Worm (Caenorhabditis elegans) whole organism, L1 larva: Measurements from ENCODE around the gene F07A11.5.

Experiments
- C04F5.9 ChIP-seq: sonication (generic microtip); optimal IDR thresholded peaks from 2 replicates; lab custom pipeline; 2016; ENCODE audit warnings: missing genetic modification characterization, missing compliant biosample characterization
- C16A3.4 ChIP-seq: fragments of 150-350 bp; optimal IDR thresholded peaks from 2 replicates; lab custom pipeline; 2014; ENCODE audit warnings: missing biosample characterization, missing genetic modification characterization
- F16B12.6 ChIP-seq: fragments of 150-350 bp; optimal IDR thresholded peaks from 2 replicates; lab custom pipeline; 2014; ENCODE audit warnings: missing biosample characterization, missing genetic modification characterization
- Y116A8C.19 ChIP-seq: sonication (generic microtip); optimal IDR thresholded peaks from 2 replicates; lab custom pipeline; 2016; ENCODE audit warnings: missing compliant biosample characterization, missing genetic modification characterization, borderline replicate concordance
- aha-1 ChIP-seq: fragments of 150-350 bp; optimal IDR thresholded peaks from 2 replicates; lab custom pipeline; 2014; ENCODE audit warnings: missing biosample characterization, missing genetic modification characterization
- alr-1 ChIP-seq: fragments of 200-800 bp; sonication (Bioruptor generic); optimal IDR thresholded peaks from 2 replicates; lab custom pipeline; 2018; ENCODE audit warnings: borderline replicate concordance, mild to moderate bottlenecking, missing genetic modification characterization, missing compliant biosample characterization
- aly-2 ChIP-seq: fragments of 150-350 bp; optimal IDR thresholded peaks from 2 replicates; lab custom pipeline; 2014; ENCODE audit warnings: missing biosample characterization, missing genetic modification characterization
- ama-1 ChIP-seq: fragments of 150-350 bp; optimal IDR thresholded peaks from 2 replicates; lab custom pipeline; 2014
- blmp-1 ChIP-seq: fragments of 150-350 bp; optimal IDR thresholded peaks from 2 replicates; lab custom pipeline; 2014; ENCODE audit warnings: missing biosample characterization, missing genetic modification characterization
- ceh-8 ChIP-seq: fragments of 200-800 bp; sonication (Bioruptor generic); optimal IDR thresholded peaks from 2 replicates; lab custom pipeline; 2018; ENCODE audit warnings: mild to moderate bottlenecking, missing genetic modification characterization, moderate library complexity, missing compliant biosample characterization
- ceh-82 ChIP-seq, 3 experiments: fragments of 150-350 bp in 1 of 3; sonication (generic microtip) in 2 of 3; optimal IDR thresholded peaks; 2 replicates each; lab custom pipeline; 2014 to 2017; ENCODE audit warnings: missing biosample characterization in 3 of 3, missing genetic modification characterization in 3 of 3
- ceh-90 ChIP-seq: sonication (generic microtip); optimal IDR thresholded peaks from 2 replicates; lab custom pipeline; 2016; ENCODE audit warnings: missing genetic modification characterization, missing compliant biosample characterization
- dpl-1 ChIP-seq, 3 experiments: fragments of 150-350 bp in 2 of 3; sonication (generic microtip) in 1 of 3; optimal IDR thresholded peaks; 2 replicates each; lab custom pipeline; 2014 to 2017; ENCODE audit warnings: missing biosample characterization in 3 of 3, missing genetic modification characterization in 3 of 3, missing genetic modification reagents in 3 of 3
- dsc-1 ChIP-seq: sonication (generic microtip); optimal IDR thresholded peaks from 2 replicates; lab custom pipeline; 2016; ENCODE audit warnings: mild to moderate bottlenecking, missing genetic modification characterization, missing compliant biosample characterization
- efl-1 ChIP-seq, 4 experiments: fragments of 150-350 bp; optimal IDR thresholded peaks in 3 of 4; peaks in 1 of 4; 1 replicate in 1 of 4; 2 replicates in 3 of 4; lab custom pipeline; 2014; ENCODE audit warnings: missing biosample characterization in 2 of 4, missing genetic modification characterization in 2 of 4, missing genetic modification reagents in 2 of 4
- efl-3 ChIP-seq: fragments of 200-800 bp; sonication (Bioruptor generic); optimal IDR thresholded peaks from 2 replicates; lab custom pipeline; 2018; ENCODE audit warnings: mild to moderate bottlenecking, missing genetic modification characterization, missing compliant biosample characterization
- egl-27 ChIP-seq, 2 experiments: fragments of 150-350 bp in 1 of 2; sonication (generic microtip); optimal IDR thresholded peaks; 3 replicates each; lab custom pipeline; 2017 to 2018; ENCODE audit warnings: missing biosample characterization in 2 of 2, missing genetic modification characterization in 2 of 2, missing genetic modification reagents in 2 of 2
- elt-2 ChIP-seq: sonication (generic microtip); optimal IDR thresholded peaks from 2 replicates; lab custom pipeline; 2016; ENCODE audit warnings: missing genetic modification characterization, mild to moderate bottlenecking, inconsistent platforms, missing compliant biosample characterization, missing genetic modification reagents
- ets-5 ChIP-seq: fragments of 200-800 bp; sonication (Bioruptor generic); IDR thresholded peaks from 2 replicates; pipeline ENCODE4 v1.3.6; 2022; ENCODE audit warnings: missing genetic modification characterization, missing compliant biosample characterization
- fkh-4 ChIP-seq: sonication (generic microtip); optimal IDR thresholded peaks from 2 replicates; lab custom pipeline; 2016; ENCODE audit warnings: missing compliant biosample characterization, missing genetic modification characterization, borderline replicate concordance
- fkh-8 ChIP-seq: sonication (generic microtip); optimal IDR thresholded peaks from 2 replicates; lab custom pipeline; 2016; ENCODE audit warnings: mild to moderate bottlenecking, missing genetic modification characterization, missing compliant biosample characterization
- hpl-2 ChIP-seq: fragments of 150-350 bp; optimal IDR thresholded peaks from 2 replicates; lab custom pipeline; 2014; ENCODE audit warnings: missing biosample characterization, missing genetic modification reagents, missing genetic modification characterization
- isw-1 ChIP-seq: fragments of 200-800 bp; sonication (Bioruptor generic); IDR thresholded peaks from 2 replicates; pipeline ENCODE4 v1.3.6; 2022; ENCODE audit warnings: missing genetic modification characterization, missing compliant biosample characterization
- lin-14 ChIP-seq: fragments of 200-800 bp; sonication (Bioruptor generic); optimal IDR thresholded peaks from 2 replicates; lab custom pipeline; 2018; ENCODE audit warnings: mild to moderate bottlenecking, missing genetic modification characterization, moderate library complexity, missing compliant biosample characterization
- lin-15B ChIP-seq: fragments of 150-350 bp; sonication (generic microtip); optimal IDR thresholded peaks from 3 replicates; lab custom pipeline; 2014; ENCODE audit warnings: missing biosample characterization, missing genetic modification characterization
- lin-35 ChIP-seq, 2 experiments: fragments of 150-350 bp; optimal IDR thresholded peaks; 2 replicates each; lab custom pipeline; 2014; ENCODE audit warnings: missing biosample characterization in 2 of 2, missing genetic modification characterization in 2 of 2, missing genetic modification reagents in 2 of 2
- lin-39 ChIP-seq: fragments of 150-350 bp; optimal IDR thresholded peaks from 2 replicates; lab custom pipeline; 2014; ENCODE audit warnings: missing biosample characterization, missing genetic modification reagents, missing genetic modification characterization
- lir-3 ChIP-seq: sonication (generic microtip); optimal IDR thresholded peaks from 2 replicates; lab custom pipeline; 2016; ENCODE audit warnings: mild to moderate bottlenecking, missing genetic modification characterization, moderate library complexity, missing compliant biosample characterization; ENCODE audit not compliant: poor library complexity
- lsy-2 ChIP-seq, 2 experiments: fragments of 150-350 bp; optimal IDR thresholded peaks; 2 replicates each; lab custom pipeline; 2014; ENCODE audit warnings: missing biosample characterization in 2 of 2, missing genetic modification characterization in 2 of 2
- mab-9 ChIP-seq: fragments of 200-800 bp; sonication (Bioruptor generic); IDR thresholded peaks from 2 replicates; pipeline ENCODE4 v1.3.6; 2022; ENCODE audit warnings: missing genetic modification reagents, missing genetic modification characterization, missing compliant biosample characterization
- mdl-1 ChIP-seq, 2 experiments: fragments of 150-350 bp; optimal IDR thresholded peaks; 2 replicates each; lab custom pipeline; 2014 to 2017; ENCODE audit warnings: missing biosample characterization in 2 of 2, missing genetic modification characterization in 2 of 2, inconsistent platforms in 1 of 2
- mep-1 ChIP-seq: fragments of 150-350 bp; optimal IDR thresholded peaks from 2 replicates; lab custom pipeline; 2014; ENCODE audit warnings: missing biosample characterization, missing genetic modification characterization
- nhr-71 ChIP-seq: sonication (generic microtip); optimal IDR thresholded peaks from 2 replicates; lab custom pipeline; 2016; ENCODE audit warnings: mild to moderate bottlenecking, missing genetic modification characterization, moderate library complexity, missing compliant biosample characterization
- nhr-84 ChIP-seq: sonication (generic microtip); optimal IDR thresholded peaks from 2 replicates; lab custom pipeline; 2017; ENCODE audit warnings: missing biosample characterization, missing genetic modification characterization
- nhr-85 ChIP-seq: sonication (generic microtip); peaks from one replicate; lab custom pipeline; 2016; ENCODE audit warnings: missing genetic modification characterization, inconsistent platforms, missing compliant biosample characterization
- pag-3 ChIP-seq: sonication (generic microtip); optimal IDR thresholded peaks from 2 replicates; lab custom pipeline; 2017; ENCODE audit warnings: missing genetic modification characterization, mild to moderate bottlenecking, missing compliant biosample characterization, antibody characterized with exemption, borderline replicate concordance; ENCODE audit not compliant: insufficient read depth
- pqm-1 ChIP-seq: sonication (generic microtip); optimal IDR thresholded peaks from 3 replicates; lab custom pipeline; 2017; ENCODE audit warnings: missing biosample characterization, missing genetic modification characterization
- rnt-1 ChIP-seq: sonication (generic microtip); optimal IDR thresholded peaks from 2 replicates; lab custom pipeline; 2016; ENCODE audit warnings: mild to moderate bottlenecking, missing genetic modification characterization, moderate library complexity, missing compliant biosample characterization
- skn-1 ChIP-seq: fragments of 150-350 bp; optimal IDR thresholded peaks from 2 replicates; lab custom pipeline; 2014; ENCODE audit warnings: missing biosample characterization, missing genetic modification characterization
- sptf-1 ChIP-seq: fragments of 150-350 bp; optimal IDR thresholded peaks from 2 replicates; lab custom pipeline; 2014; ENCODE audit warnings: missing biosample characterization, missing genetic modification characterization
- swsn-7 ChIP-seq: sonication (generic microtip); optimal IDR thresholded peaks from 2 replicates; lab custom pipeline; 2016; ENCODE audit warnings: missing genetic modification characterization, missing compliant biosample characterization
- unc-30 ChIP-seq: sonication (generic microtip); optimal IDR thresholded peaks from 2 replicates; lab custom pipeline; 2017; ENCODE audit warnings: missing biosample characterization, missing genetic modification characterization
- unc-98 ChIP-seq: fragments of 200-800 bp; sonication (Bioruptor generic); IDR thresholded peaks from 2 replicates; pipeline ENCODE4 v1.3.6; 2022; ENCODE audit warnings: missing genetic modification characterization, missing compliant biosample characterization
- zag-1 ChIP-seq: fragments of 150-350 bp; optimal IDR thresholded peaks from 2 replicates; lab custom pipeline; 2014; ENCODE audit warnings: missing biosample characterization, missing genetic modification characterization
- zip-4 ChIP-seq: fragments of 200-800 bp; sonication (Bioruptor generic); optimal IDR thresholded peaks from 2 replicates; lab custom pipeline; 2018; ENCODE audit warnings: mild to moderate bottlenecking, missing genetic modification characterization, moderate library complexity, missing compliant biosample characterization
- ztf-11 ChIP-seq, 2 experiments: sonication (generic microtip); optimal IDR thresholded peaks; 2 replicates each; lab custom pipeline; 2016 to 2017; ENCODE audit warnings: missing genetic modification characterization in 2 of 2, missing biosample characterization in 1 of 2, missing compliant biosample characterization in 1 of 2

Gene F07A11.5

DNA sequence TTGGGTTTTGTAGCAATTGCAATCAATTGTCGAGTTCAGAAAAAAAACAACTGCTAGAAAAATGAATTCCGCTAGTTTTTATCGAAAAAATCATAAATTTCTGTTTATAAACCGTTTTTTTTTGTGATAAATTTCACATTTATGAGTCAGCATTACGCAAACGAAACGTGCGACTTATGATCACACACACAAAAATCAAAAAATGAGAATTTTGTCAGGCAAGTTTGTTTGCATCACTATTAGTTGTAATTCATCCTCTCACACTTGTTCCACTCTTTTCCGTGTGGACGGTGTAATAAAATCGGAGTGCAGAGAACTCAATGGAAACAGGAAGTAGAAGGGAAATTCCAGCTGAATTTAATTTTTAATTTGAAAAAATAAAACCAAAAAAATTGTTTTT lies 34.7 kb upstream of the F07A11.5 start, which contains the start of gene pcs-1:
Gene pcs-1, minus strand, starts transcription at position 344 of the 400 bp plus-strand sequence.
- no peak for TF ChIP-seq zag-1
- TF ChIP-seq lin-14 (GFP tag; lab: Kevin White, UChicago) = peak; percentile 27
- TF ChIP-seq, all 84 proteins: peak for 1

ce11 chrII:11577861-11578260 lies 34.2 kb upstream of the F07A11.5 start:
- TF ChIP-seq isw-1 (GFP tag; lab: Robert Waterston, UW) (no peak), pag-3 (tag; lab: Kevin White, UChicago) (no peak), nhr-71 (tag; lab: Kevin White, UChicago) (no peak), ztf-11 (tag; optimal IDR thresholded peaks at IDR 0.05; lab: Kevin White, UChicago) (no peak), mab-9 (GFP tag; lab: Robert Waterston, UW) (no peak), Y116A8C.19 (tag; lab: Kevin White, UChicago) (no peak), ama-1 (lab: Kevin White, UChicago) (no peak), sptf-1 (tag; lab: Kevin White, UChicago) (no peak), ets-5 (no peak), zip-4 (GFP tag; lab: Kevin White, UChicago) (no peak)

DNA sequence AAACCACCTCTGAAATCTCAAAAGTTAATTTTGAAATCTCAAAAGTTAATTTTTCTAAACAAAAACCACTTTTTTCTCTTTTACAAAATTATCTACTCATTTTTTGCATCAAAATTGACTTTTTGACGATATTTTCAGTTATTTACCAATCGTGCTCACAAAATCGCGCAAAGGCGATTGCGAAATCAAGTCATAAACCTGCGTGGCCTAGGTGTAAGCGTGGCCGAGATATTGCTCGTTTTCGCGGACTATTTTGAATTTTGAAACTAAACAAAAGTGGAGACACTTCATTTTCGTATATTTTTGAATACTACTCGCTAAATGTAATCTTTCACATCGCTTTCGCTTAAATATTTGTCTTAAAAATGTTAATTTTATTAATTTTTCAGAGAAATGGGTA lies 33.8 kb upstream of the F07A11.5 start, which contains the start of gene smc-6:
Gene smc-6, plus strand, starts transcription at position 390 of the 400 bp plus-strand sequence.
- TF ChIP-seq efl-1 (optimal IDR thresholded peaks at IDR 0.05; lab: Kevin White, UChicago) (peak; percentile 67 to 70), efl-1 (GFP tag; optimal IDR thresholded peaks at IDR 0.05 in 1 of 2; lab: Kevin White, UChicago) (peak; percentile 81 to 97), aly-2 (tag; lab: Kevin White, UChicago) (no peak), mep-1 (tag; lab: Kevin White, UChicago) (peak; percentile 43), C16A3.4 (peak; percentile 4), fkh-8 (tag; lab: Kevin White, UChicago) (peak; percentile 5), lir-3 (peak; percentile 33), ceh-82 (tag; optimal IDR thresholded peaks at IDR 0.05; lab: Kevin White, UChicago) (peak in 1 of 3 experiments; percentile 58), alr-1 (tag; lab: Kevin White, UChicago) (no peak), hpl-2 (GFP tag; lab: Kevin White, UChicago) (no peak), lsy-2 (tag; optimal IDR thresholded peaks at IDR 0.05; lab: Kevin White, UChicago) (peak in 1 of 2 experiments; percentile 70), skn-1 (tag; lab: Kevin White, UChicago) (peak; percentile 70), lin-15B (tag; lab: Kevin White, UChicago) (peak; percentile 47), lin-35 (GFP tag; optimal IDR thresholded peaks at IDR 0.05; lab: Kevin White, UChicago) (peak; percentile 64 to 80), sptf-1 (tag; lab: Kevin White, UChicago) (no peak), dpl-1 (GFP tag; optimal IDR thresholded peaks at IDR 0.05; lab: Kevin White, UChicago) (peak; percentile 57 to 82 (median 74)), rnt-1 (tag; lab: Kevin White, UChicago) (peak; percentile 42), zip-4 (GFP tag; lab: Kevin White, UChicago) (peak; percentile 90), swsn-7 (tag; lab: Kevin White, UChicago) (no peak), dsc-1 (tag; lab: Kevin White, UChicago) (no peak), mdl-1 (tag; optimal IDR thresholded peaks at IDR 0.05; lab: Kevin White, UChicago) (peak in 1 of 2 experiments; percentile 19), elt-2 (tag; lab: Kevin White, UChicago) (no peak), ceh-90 (peak; percentile 49), isw-1 (GFP tag; lab: Robert Waterston, UW) (peak; percentile 23; the same call in 1 of the 2 replicates), unc-98 (GFP tag; lab: Robert Waterston, UW) (no peak), blmp-1 (peak; percentile 33), fkh-4 (tag; lab: Kevin White, UChicago) (no peak)

DNA sequence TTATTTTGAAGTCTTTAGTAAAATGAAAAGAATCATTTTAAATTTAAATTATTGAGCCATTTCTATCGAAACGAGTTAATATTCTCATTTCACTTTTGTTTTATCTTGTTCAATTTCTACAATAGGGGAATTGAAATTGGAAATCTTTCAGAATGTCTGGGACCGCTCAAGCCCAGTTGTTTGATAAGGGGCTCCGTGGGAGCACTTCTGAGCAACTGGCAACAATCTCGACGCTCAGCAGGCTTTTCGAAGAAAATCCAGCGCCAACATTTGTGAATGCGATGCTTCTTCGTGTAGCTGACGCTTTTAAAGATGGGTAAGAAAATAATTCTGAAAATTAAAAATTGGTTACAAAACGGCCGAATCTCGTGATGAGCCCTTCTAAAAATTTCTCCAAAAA lies 29.4 kb upstream of the F07A11.5 start, which contains the start of gene ints-7:
Gene ints-7, plus strand, starts transcription at position 152 of the 400 bp plus-strand sequence.
- TF ChIP-seq C04F5.9 (tag; lab: Kevin White, UChicago) (no peak), unc-30 (tag; lab: Kevin White, UChicago) (no peak), ceh-8 (no peak), alr-1 (tag; lab: Kevin White, UChicago) (no peak), egl-27 (tag; optimal IDR thresholded peaks at IDR 0.05; lab: Kevin White, UChicago) (no peak), skn-1 (tag; lab: Kevin White, UChicago) (no peak), lin-39 (tag; lab: Kevin White, UChicago) (no peak), ceh-82 (tag; optimal IDR thresholded peaks at IDR 0.05; lab: Kevin White, UChicago) (no peak), lsy-2 (tag; optimal IDR thresholded peaks at IDR 0.05; lab: Kevin White, UChicago) (no peak), nhr-85 (no peak), pqm-1 (tag; lab: Kevin White, UChicago) (no peak), F16B12.6 (tag; lab: Kevin White, UChicago) (no peak), efl-3 (GFP tag; lab: Kevin White, UChicago) (no peak), nhr-84 (tag; lab: Kevin White, UChicago) (no peak), aha-1 (tag; lab: Kevin White, UChicago) (no peak)
